Worm (Caenorhabditis elegans) whole organism, mixed stage, embryonic: ENCODE results near the gene lis-1.
A peak's percentile ranks its signal among the peaks of the same experiment; 100 is the strongest.

ENCODE experiments used
- M03D4.4 ChIP-seq: sonication (generic microtip); optimal IDR thresholded peaks from 2 replicates; lab custom pipeline; 2017; ENCODE audit warnings: mild to moderate bottlenecking, missing genetic modification characterization, missing compliant biosample characterization
- blmp-1 ChIP-seq: fragments of 150-350 bp; optimal IDR thresholded peaks from 2 replicates; lab custom pipeline; 2014; ENCODE audit warnings: missing biosample characterization, missing genetic modification characterization
- ceh-39 ChIP-seq: fragments of 150-350 bp; optimal IDR thresholded peaks from 2 replicates; lab custom pipeline; 2014; ENCODE audit warnings: missing biosample characterization, missing genetic modification characterization
- ceh-43 ChIP-seq: fragments of 200-800 bp; sonication (Bioruptor generic); optimal IDR thresholded peaks from 2 replicates; lab custom pipeline; 2018; ENCODE audit warnings: mild to moderate bottlenecking, missing genetic modification characterization, moderate library complexity, missing compliant biosample characterization
- ceh-83 ChIP-seq: fragments of 200-800 bp; sonication (Bioruptor generic); optimal IDR thresholded peaks from 2 replicates; lab custom pipeline; 2018; ENCODE audit warnings: mild to moderate bottlenecking, missing genetic modification characterization, missing compliant biosample characterization
- ces-1 ChIP-seq: fragments of 150-350 bp; optimal IDR thresholded peaks from 2 replicates; lab custom pipeline; 2014; ENCODE audit warnings: missing biosample characterization, missing genetic modification reagents, missing genetic modification characterization
- cnd-1 ChIP-seq: fragments of 200-800 bp; sonication (Bioruptor generic); optimal IDR thresholded peaks from 2 replicates; lab custom pipeline; 2018; ENCODE audit warnings: mild to moderate bottlenecking, missing genetic modification characterization, missing compliant biosample characterization
- drap-1 ChIP-seq: fragments of 200-800 bp; sonication (Bioruptor generic); optimal IDR thresholded peaks from 3 replicates; lab custom pipeline; 2018; ENCODE audit warnings: mild to moderate bottlenecking, missing genetic modification characterization, missing compliant biosample characterization
- flh-1 ChIP-seq: fragments of 200-800 bp; sonication (Bioruptor generic); optimal IDR thresholded peaks from 2 replicates; lab custom pipeline; 2018; ENCODE audit warnings: mild to moderate bottlenecking, missing genetic modification characterization, moderate library complexity, missing compliant biosample characterization
- hlh-1 ChIP-seq: fragments of 150-350 bp; optimal IDR thresholded peaks from 2 replicates; lab custom pipeline; 2014; ENCODE audit warnings: missing biosample characterization, missing genetic modification reagents, missing genetic modification characterization
- lin-13 ChIP-seq: fragments of 150-350 bp; optimal IDR thresholded peaks from 2 replicates; lab custom pipeline; 2014; ENCODE audit warnings: missing biosample characterization, missing genetic modification characterization
- lin-32 ChIP-seq: fragments of 200-800 bp; sonication (Bioruptor generic); optimal IDR thresholded peaks from 2 replicates; lab custom pipeline; 2018; ENCODE audit warnings: mild to moderate bottlenecking, missing genetic modification characterization, missing compliant biosample characterization
- mep-1 ChIP-seq: fragments of 150-350 bp; optimal IDR thresholded peaks from 2 replicates; lab custom pipeline; 2017; ENCODE audit warnings: missing biosample characterization, missing genetic modification reagents, missing genetic modification characterization, inconsistent platforms
- mls-2 ChIP-seq: sonication (generic microtip); optimal IDR thresholded peaks from 2 replicates; lab custom pipeline; 2016; ENCODE audit warnings: mild to moderate bottlenecking, missing genetic modification characterization, moderate library complexity, missing compliant biosample characterization
- nhr-12 ChIP-seq: fragments of 150-350 bp; optimal IDR thresholded peaks from 2 replicates; lab custom pipeline; 2014; ENCODE audit warnings: missing biosample characterization, missing genetic modification characterization
- nhr-237 ChIP-seq: fragments of 150-350 bp; optimal IDR thresholded peaks from 2 replicates; lab custom pipeline; 2014; ENCODE audit warnings: missing biosample characterization, missing genetic modification characterization
- nhr-28 ChIP-seq: fragments of 150-350 bp; optimal IDR thresholded peaks from 2 replicates; lab custom pipeline; 2014; ENCODE audit warnings: missing biosample characterization, missing genetic modification characterization
- nhr-76 ChIP-seq: sonication (generic microtip); optimal IDR thresholded peaks from 2 replicates; lab custom pipeline; 2017; ENCODE audit warnings: missing biosample characterization, missing genetic modification characterization
- sem-2 ChIP-seq: fragments of 200-800 bp; sonication (Bioruptor generic); optimal IDR thresholded peaks from 2 replicates; lab custom pipeline; 2018; ENCODE audit warnings: mild to moderate bottlenecking, missing genetic modification characterization, missing compliant biosample characterization
- snpc-4 ChIP-seq: fragments of 150-350 bp; optimal IDR thresholded peaks from 2 replicates; lab custom pipeline; 2014; ENCODE audit warnings: missing biosample characterization, missing genetic modification characterization
- sptf-1 ChIP-seq: sonication (generic microtip); optimal IDR thresholded peaks from 2 replicates; lab custom pipeline; 2017; ENCODE audit warnings: mild to moderate bottlenecking, missing genetic modification characterization, moderate library complexity, missing compliant biosample characterization
- tbx-8 ChIP-seq: fragments of 200-800 bp; sonication (Bioruptor generic); optimal IDR thresholded peaks from 2 replicates; lab custom pipeline; 2018; ENCODE audit warnings: mild to moderate bottlenecking, missing genetic modification characterization, moderate library complexity, missing compliant biosample characterization
- unc-120 ChIP-seq: sonication (generic microtip); optimal IDR thresholded peaks from 2 replicates; lab custom pipeline; 2017; ENCODE audit warnings: missing genetic modification characterization, missing compliant biosample characterization; ENCODE audit not compliant: poor library complexity, severe bottlenecking
- unc-39 ChIP-seq: fragments of 150-350 bp; optimal IDR thresholded peaks from 2 replicates; lab custom pipeline; 2014; ENCODE audit warnings: missing biosample characterization, missing genetic modification characterization
- unc-62 ChIP-seq: fragments of 150-350 bp; optimal IDR thresholded peaks from 2 replicates; lab custom pipeline; 2014; ENCODE audit warnings: missing biosample characterization, missing genetic modification reagents, missing genetic modification characterization
- zip-8 ChIP-seq: fragments of 150-350 bp; optimal IDR thresholded peaks from 2 replicates; lab custom pipeline; 2014; ENCODE audit warnings: missing biosample characterization, missing genetic modification characterization
- ztf-11 ChIP-seq: fragments of 150-350 bp; optimal IDR thresholded peaks from 2 replicates; lab custom pipeline; 2014; ENCODE audit warnings: missing biosample characterization, missing genetic modification characterization

Gene lis-1

ce11 chrIII:13348891-13349290 is 27.6 kb downstream of the lis-1 start:
- TF ChIP-seq ceh-39 (tag; lab: Kevin White, UChicago) (no peak), unc-62 (peak; percentile 25), ces-1 (GFP tag; lab: Kevin White, UChicago) (peak; percentile 91)

ce11 chrIII:13347782-13348327 is 28.7 kb downstream of the lis-1 start:
- TF ChIP-seq M03D4.4 (tag; lab: Kevin White, UChicago) (no peak), ces-1 (GFP tag; lab: Kevin White, UChicago) (peak; percentile 3), sptf-1 (tag; lab: Kevin White, UChicago) (no peak)

ce11 chrIII:13346785-13347184 is 29.7 kb downstream of the lis-1 start, which contains the start of gene mtm-6:
Gene mtm-6 (plus strand): TSS chrIII:13347085.
- TF ChIP-seq zip-8 (tag; lab: Kevin White, UChicago) (no peak), nhr-12 (tag; lab: Kevin White, UChicago) (no peak), cnd-1 (tag; lab: Kevin White, UChicago) (no peak), mls-2 (tag; lab: Kevin White, UChicago) (no peak)
- TF ChIP-seq, all 35 proteins: peak for 0

ce11 chrIII:13344538-13345136 is 31.9 kb downstream of the lis-1 start, which contains the start of gene acaa-2:
Gene acaa-2 (plus strand): TSS chrIII:13344937.
- peak; percentile 5 for TF ChIP-seq nhr-237
- TF ChIP-seq nhr-28 (tag; lab: Kevin White, UChicago) = peak; percentile 16
- TF ChIP-seq sptf-1 (tag; lab: Kevin White, UChicago) = no peak

- TF ChIP-seq nhr-237 (no peak), lin-32 (GFP tag; lab: Kevin White, UChicago) (no peak), blmp-1 (tag; lab: Kevin White, UChicago) (no peak), ztf-11 (no peak)
Observed at ce11 chrIII:13343562-13344139, 32.9 kb downstream of the lis-1 start.

ce11 chrIII:13343117-13343516 is 33.4 kb downstream of the lis-1 start, which contains the start of gene ife-1:
Gene ife-1 (plus strand): TSS chrIII:13343417.
- TF ChIP-seq snpc-4 (tag; lab: Kevin White, UChicago) (no peak), lin-13 (tag; lab: Kevin White, UChicago) (no peak), ceh-39 (tag; lab: Kevin White, UChicago) (no peak), ztf-11 (no peak), sptf-1 (tag; lab: Kevin White, UChicago) (no peak), mep-1 (tag; lab: Kevin White, UChicago) (no peak), blmp-1 (tag; lab: Kevin White, UChicago) (no peak)

ce11 chrIII:13342079-13342734 is 34.3 kb downstream of the lis-1 start, which contains the start of gene dro-1:
Gene dro-1 (plus strand): TSS chrIII:13342684.
- TF ChIP-seq hlh-1 = no peak
- TF ChIP-seq blmp-1 (tag; lab: Kevin White, UChicago) = no peak
- no peak for TF ChIP-seq flh-1 (GFP tag; lab: Kevin White, UChicago)
- TF ChIP-seq M03D4.4 (tag; lab: Kevin White, UChicago) = no peak
- TF ChIP-seq ceh-83 (GFP tag; lab: Kevin White, UChicago) = no peak
- TF ChIP-seq ceh-39 (tag; lab: Kevin White, UChicago) = no peak
- no peak for TF ChIP-seq nhr-28 (tag; lab: Kevin White, UChicago)
- TF ChIP-seq sptf-1 (tag; lab: Kevin White, UChicago) = no peak
- no peak for TF ChIP-seq unc-39 (tag; lab: Kevin White, UChicago)
- TF ChIP-seq ces-1 (GFP tag; lab: Kevin White, UChicago) = no peak

ce11 chrIII:13341275-13341626 is 35.3 kb downstream of the lis-1 start, which contains the start of gene nud-1:
Gene nud-1 (plus strand): TSS chrIII:13341527.
- no peak for TF ChIP-seq unc-39 (tag; lab: Kevin White, UChicago)
- no peak for TF ChIP-seq lin-32 (GFP tag; lab: Kevin White, UChicago)
- no peak for TF ChIP-seq ztf-11
- no peak for TF ChIP-seq unc-120 (tag; lab: Kevin White, UChicago)
- TF ChIP-seq sem-2 (GFP tag; lab: Kevin White, UChicago) = no peak
- TF ChIP-seq M03D4.4 (tag; lab: Kevin White, UChicago) = no peak
- no peak for TF ChIP-seq cnd-1 (tag; lab: Kevin White, UChicago)
- TF ChIP-seq ceh-43 (GFP tag; lab: Kevin White, UChicago) = no peak
- TF ChIP-seq snpc-4 (tag; lab: Kevin White, UChicago) = no peak
- no peak for TF ChIP-seq sptf-1 (tag; lab: Kevin White, UChicago)
- no peak for TF ChIP-seq ces-1 (GFP tag; lab: Kevin White, UChicago)
- TF ChIP-seq nhr-76 (tag; lab: Kevin White, UChicago) = no peak
- TF ChIP-seq tbx-8 (GFP tag; lab: Kevin White, UChicago) = no peak
- TF ChIP-seq drap-1 (GFP tag; lab: Kevin White, UChicago) = no peak
